Worm (Caenorhabditis elegans) whole organism, L1 larva: ENCODE measurements around the gene F19F10.14.

ENCODE experiments used
- aha-1 ChIP-seq: fragments of 150-350 bp; optimal IDR thresholded peaks from 2 replicates; lab custom pipeline; 2014; ENCODE audit warnings: missing biosample characterization, missing genetic modification characterization
- ama-1 ChIP-seq: fragments of 150-350 bp; optimal IDR thresholded peaks from 2 replicates; lab custom pipeline; 2014
- ceh-82 ChIP-seq, 3 experiments: fragments of 150-350 bp in 1 of 3; sonication (generic microtip) in 2 of 3; optimal IDR thresholded peaks; 2 replicates each; lab custom pipeline; 2014 to 2017; ENCODE audit warnings: missing biosample characterization in 3 of 3, missing genetic modification characterization in 3 of 3
- elt-2 ChIP-seq: sonication (generic microtip); optimal IDR thresholded peaks from 2 replicates; lab custom pipeline; 2016; ENCODE audit warnings: missing genetic modification characterization, mild to moderate bottlenecking, inconsistent platforms, missing compliant biosample characterization, missing genetic modification reagents
- elt-3 ChIP-seq, 6 experiments: fragments of 150-350 bp in 1 of 6; sonication (generic microtip); optimal IDR thresholded peaks; 2 replicates each; lab custom pipeline; 2017 to 2018; ENCODE audit warnings: missing biosample characterization in 6 of 6, missing genetic modification characterization in 6 of 6, inconsistent platforms in 1 of 6
- isw-1 ChIP-seq: fragments of 200-800 bp; sonication (Bioruptor generic); IDR thresholded peaks from 2 replicates; pipeline ENCODE4 v1.3.6; 2022; ENCODE audit warnings: missing genetic modification characterization, missing compliant biosample characterization
- mdl-1 ChIP-seq, 2 experiments: fragments of 150-350 bp; optimal IDR thresholded peaks; 2 replicates each; lab custom pipeline; 2014 to 2017; ENCODE audit warnings: missing biosample characterization in 2 of 2, missing genetic modification characterization in 2 of 2, inconsistent platforms in 1 of 2
- pag-3 ChIP-seq: sonication (generic microtip); optimal IDR thresholded peaks from 2 replicates; lab custom pipeline; 2017; ENCODE audit warnings: missing genetic modification characterization, mild to moderate bottlenecking, missing compliant biosample characterization, antibody characterized with exemption, borderline replicate concordance; ENCODE audit not compliant: insufficient read depth
- snpc-4 ChIP-seq: fragments of 150-350 bp; optimal IDR thresholded peaks from 2 replicates; lab custom pipeline; 2014; ENCODE audit warnings: missing biosample characterization, missing genetic modification characterization
- sptf-1 ChIP-seq: fragments of 150-350 bp; optimal IDR thresholded peaks from 2 replicates; lab custom pipeline; 2014; ENCODE audit warnings: missing biosample characterization, missing genetic modification characterization
- tbx-2 ChIP-seq: sonication (generic microtip); optimal IDR thresholded peaks from 2 replicates; lab custom pipeline; 2016; ENCODE audit warnings: missing genetic modification characterization, missing compliant biosample characterization
- unc-130 ChIP-seq: fragments of 150-350 bp; optimal IDR thresholded peaks from 2 replicates; lab custom pipeline; 2017; ENCODE audit warnings: missing biosample characterization, missing genetic modification characterization, inconsistent platforms

DNA sequence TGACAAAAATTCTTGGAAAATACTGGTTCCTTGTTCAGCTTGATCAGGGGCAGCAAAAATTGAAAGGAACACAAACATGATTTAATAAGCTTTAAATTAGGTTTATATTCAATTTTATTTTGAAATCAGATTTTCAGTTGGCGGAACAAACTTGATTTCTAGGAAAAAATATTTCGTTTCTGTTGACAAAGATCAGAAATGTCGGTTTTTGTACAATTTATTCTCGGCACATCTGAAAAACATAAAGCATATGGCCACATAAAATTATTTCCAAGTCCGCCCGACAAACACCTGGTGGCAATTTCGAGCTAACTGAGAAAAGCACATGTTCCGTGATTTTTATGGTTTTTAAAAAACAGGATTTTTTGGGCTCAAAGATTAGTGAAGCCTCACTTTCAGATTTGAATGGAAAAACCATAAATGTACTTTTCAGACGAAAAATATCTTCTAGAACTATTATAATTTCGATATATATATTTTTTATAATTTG, 16.9 kb downstream of the F19F10.14 start, which contains the start of gene ttr-10:
- no peak for TF ChIP-seq pag-3
- no peak for TF ChIP-seq tbx-2
- no peak for TF ChIP-seq unc-130 (tag; lab: Kevin White, UChicago)
- TF ChIP-seq elt-3 (tag; optimal IDR thresholded peaks at IDR 0.05; lab: Kevin White, UChicago), result no peak
- TF ChIP-seq mdl-1 (tag; optimal IDR thresholded peaks at IDR 0.05; lab: Kevin White, UChicago), result no peak
- no peak for TF ChIP-seq snpc-4 (tag; lab: Kevin White, UChicago)
- TF ChIP-seq aha-1 (tag; lab: Kevin White, UChicago), result no peak
- no peak for TF ChIP-seq ama-1 (lab: Kevin White, UChicago)
- no peak for TF ChIP-seq elt-2
- TF ChIP-seq sptf-1 (tag; lab: Kevin White, UChicago), result no peak
- TF ChIP-seq isw-1, result no peak
- no peak for TF ChIP-seq ceh-82 (tag; optimal IDR thresholded peaks at IDR 0.05; lab: Kevin White, UChicago)
